Worm (Caenorhabditis elegans) whole organism, L4/young adult: Measurements from ENCODE around the gene mig-10.

Source experiments
- W03F9.2 ChIP-seq: fragments of 150-350 bp; optimal IDR thresholded peaks from 2 replicates; lab custom pipeline; 2014; ENCODE audit warnings: missing biosample characterization, missing genetic modification characterization
- dao-5 ChIP-seq: sonication (generic microtip); optimal IDR thresholded peaks from 2 replicates; lab custom pipeline; 2016; ENCODE audit warnings: missing genotype, missing genetic modification characterization, moderate library complexity, missing compliant biosample characterization
- him-1 ChIP-seq: sonication (generic microtip); optimal IDR thresholded peaks from 2 replicates; lab custom pipeline; 2016; ENCODE audit warnings: missing genotype, missing genetic modification reagents, missing genetic modification characterization, missing compliant biosample characterization

The mig-10 gene

DNA sequence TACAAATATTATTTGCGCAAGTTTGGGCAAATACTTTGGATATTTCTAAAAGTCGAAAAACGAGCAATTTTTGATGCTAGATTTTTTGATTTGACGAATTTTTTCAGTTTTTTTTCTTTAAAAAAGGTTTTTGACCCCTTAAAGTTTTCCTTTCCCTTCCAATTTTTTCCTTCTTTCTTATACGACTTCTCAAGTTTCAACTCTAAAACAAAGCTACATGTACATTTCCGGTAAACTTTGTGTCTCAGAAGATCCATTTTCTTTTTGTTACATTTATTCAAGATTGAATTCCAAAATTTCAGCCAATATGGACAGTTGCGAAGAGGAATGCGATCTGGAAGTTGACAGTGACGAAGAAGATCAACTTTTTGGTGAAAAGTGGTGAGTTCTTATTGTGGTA is at the start of gene mig-10:
Gene mig-10, plus strand, starts transcription at position 301 of the 400 bp plus-strand sequence.
- TF ChIP-seq dao-5 (tag; lab: Kevin White, UChicago), result no peak
- no peak for TF ChIP-seq W03F9.2
- no peak for TF ChIP-seq him-1

DNA sequence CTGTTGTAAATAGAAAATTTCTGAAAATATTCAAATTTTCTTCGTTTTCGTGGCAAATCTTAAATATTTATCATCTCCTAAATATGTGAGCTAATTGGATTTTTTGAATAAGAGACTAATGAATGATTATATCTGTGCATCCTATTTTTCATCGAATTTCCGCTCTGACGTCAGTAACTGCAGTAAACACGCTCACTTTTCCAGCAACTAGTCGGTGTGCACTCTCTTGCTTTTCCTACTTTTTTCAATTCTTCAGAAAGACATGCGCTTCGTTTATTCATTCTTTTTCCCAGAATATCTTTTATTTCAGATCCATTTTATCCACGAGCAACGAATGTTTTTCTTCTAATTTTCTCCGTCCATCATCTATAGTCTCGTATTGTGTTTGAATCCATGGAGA is 49.4 kb upstream of the mig-10 start:
- TF ChIP-seq him-1, result no peak
- no peak for TF ChIP-seq dao-5 (tag; lab: Kevin White, UChicago)
- TF ChIP-seq W03F9.2, result no peak

DNA sequence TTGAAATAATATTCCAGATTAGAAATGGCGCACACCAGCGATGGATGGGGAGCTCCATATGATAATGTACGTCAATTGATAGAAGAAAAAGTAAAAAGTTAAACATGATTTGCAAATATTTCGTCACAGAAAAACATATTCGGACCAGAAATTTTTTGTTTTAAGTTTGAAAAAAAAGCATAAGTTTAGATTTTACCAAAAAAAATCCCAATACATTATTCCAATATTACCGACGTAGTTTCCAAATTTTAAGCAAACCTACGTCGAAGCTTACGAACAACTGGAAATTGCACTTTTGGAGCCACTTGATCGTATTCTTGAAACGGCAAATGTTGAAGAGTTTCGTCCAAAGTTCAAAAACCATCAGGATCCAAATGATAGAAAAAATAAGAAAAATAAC is 46.3 kb upstream of the mig-10 start, which contains the start of gene henn-1:
Gene henn-1, plus strand, starts transcription at position 18 of the 400 bp plus-strand sequence.
- TF ChIP-seq W03F9.2 (no peak), dao-5 (tag; lab: Kevin White, UChicago) (no peak), him-1 (no peak)

DNA sequence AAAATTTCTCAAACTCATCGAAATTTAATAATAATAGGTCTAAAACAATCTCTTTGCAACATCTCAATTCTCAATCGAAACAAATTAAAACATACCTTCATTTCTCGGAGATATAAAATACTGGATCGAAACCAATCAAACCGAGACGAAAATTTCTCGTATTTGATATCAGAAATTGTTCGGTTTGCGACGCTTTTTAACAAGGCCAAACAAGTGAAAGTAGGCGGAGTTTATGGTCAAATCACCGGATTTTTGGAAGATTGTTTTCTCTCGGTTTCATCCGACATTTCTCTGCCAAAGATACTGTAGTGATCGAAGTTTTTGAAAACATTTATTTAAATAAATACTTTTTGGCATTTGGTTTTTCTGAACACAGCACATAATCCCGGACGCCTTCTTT is 43.5 kb upstream of the mig-10 start, which contains the start of gene C02F5.14:
Gene C02F5.14, minus strand, starts transcription at position 157 of the 400 bp plus-strand sequence.
- TF ChIP-seq him-1 (no peak), W03F9.2 (no peak), dao-5 (tag; lab: Kevin White, UChicago) (no peak)

DNA sequence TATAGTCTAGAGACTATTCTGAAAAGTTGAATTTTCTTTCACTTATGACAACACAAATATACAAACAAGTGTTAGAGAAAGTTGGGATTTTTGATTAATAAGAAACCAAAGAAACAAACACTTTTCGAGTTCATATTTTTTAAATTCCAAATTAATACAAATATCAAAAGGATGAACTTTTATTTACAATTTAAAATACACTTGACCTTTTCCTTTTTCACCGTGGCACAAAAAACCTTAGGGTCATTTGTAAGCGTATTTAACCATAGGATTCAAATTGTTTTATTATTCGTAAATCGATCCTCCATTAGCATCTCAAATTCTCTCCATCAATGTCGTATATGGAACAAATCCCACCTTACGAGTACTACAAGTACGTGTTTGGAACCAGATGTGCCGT is 43.0 kb upstream of the mig-10 start, which contains the start of gene C02F5.5:
Gene C02F5.5, plus strand, starts transcription at position 301 of the 400 bp plus-strand sequence.
- TF ChIP-seq him-1 (no peak), W03F9.2 (no peak), dao-5 (tag; lab: Kevin White, UChicago) (no peak)

DNA sequence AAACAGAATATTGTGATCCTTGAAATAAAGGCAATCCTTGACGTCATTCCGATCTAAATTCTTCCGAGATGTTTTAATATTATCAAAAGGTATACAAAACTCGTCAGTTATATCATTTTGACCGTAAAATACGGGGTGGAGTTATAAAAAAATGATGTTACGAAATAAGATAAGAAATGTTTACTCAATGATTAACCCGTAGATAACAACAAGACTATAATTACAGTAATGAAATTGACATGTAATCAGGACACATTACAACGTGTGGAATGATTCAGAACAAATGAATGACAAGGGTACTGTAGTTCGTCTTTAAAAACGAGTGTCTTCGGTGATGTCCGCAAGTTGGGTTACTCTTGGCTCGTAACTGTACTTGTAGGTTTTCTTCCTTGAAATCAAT is 41.1 kb upstream of the mig-10 start, which contains the start of gene tsp-2:
Gene tsp-2, minus strand, starts transcription at position 109 of the 400 bp plus-strand sequence.
- no peak for TF ChIP-seq dao-5 (tag; lab: Kevin White, UChicago)
- no peak for TF ChIP-seq W03F9.2
- TF ChIP-seq him-1, result no peak

DNA sequence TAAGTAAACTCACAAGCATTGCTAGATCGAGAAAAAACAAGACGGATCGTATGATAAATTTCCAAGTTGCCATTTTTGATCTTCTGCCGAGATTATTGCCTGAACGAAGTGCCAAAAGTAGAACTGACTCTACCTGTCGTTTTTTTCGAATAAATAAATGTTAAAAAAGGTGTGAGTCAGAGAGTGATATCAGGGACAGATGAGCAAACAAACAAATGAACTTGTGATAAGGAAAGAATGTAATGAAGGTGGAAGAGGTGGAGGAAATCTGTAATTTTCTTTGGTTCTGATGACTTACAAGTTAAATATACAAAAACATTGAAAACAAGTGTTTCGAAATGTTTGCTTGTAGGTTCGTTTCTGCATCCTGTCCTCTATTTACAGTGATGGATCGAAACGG is 39.6 kb upstream of the mig-10 start, which contains the start of gene tsp-1:
Gene tsp-1, minus strand, starts transcription at position 99 of the 400 bp plus-strand sequence.
- TF ChIP-seq dao-5 (tag; lab: Kevin White, UChicago) (no peak), W03F9.2 (no peak), him-1 (no peak)

DNA sequence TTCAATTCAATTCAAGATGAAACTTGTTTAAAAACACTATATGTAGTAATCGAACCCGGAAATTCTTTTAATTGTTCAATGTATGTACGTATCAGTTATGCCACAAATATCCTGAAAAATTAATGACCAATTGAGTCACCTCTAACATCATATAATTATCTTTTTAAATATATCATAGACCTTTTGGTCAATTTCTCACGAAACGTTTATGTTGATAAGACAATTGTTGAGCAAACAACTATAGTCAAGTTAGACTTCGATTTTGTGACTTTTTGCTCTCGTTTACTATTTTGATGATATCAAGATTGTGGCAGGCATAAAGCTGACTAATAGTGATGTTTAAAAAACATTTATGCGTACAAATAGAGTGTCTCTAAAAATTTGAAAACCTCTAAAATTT is 38.7 kb upstream of the mig-10 start:
- TF ChIP-seq dao-5 (tag; lab: Kevin White, UChicago), result no peak
- no peak for TF ChIP-seq him-1
- TF ChIP-seq W03F9.2, result no peak

DNA sequence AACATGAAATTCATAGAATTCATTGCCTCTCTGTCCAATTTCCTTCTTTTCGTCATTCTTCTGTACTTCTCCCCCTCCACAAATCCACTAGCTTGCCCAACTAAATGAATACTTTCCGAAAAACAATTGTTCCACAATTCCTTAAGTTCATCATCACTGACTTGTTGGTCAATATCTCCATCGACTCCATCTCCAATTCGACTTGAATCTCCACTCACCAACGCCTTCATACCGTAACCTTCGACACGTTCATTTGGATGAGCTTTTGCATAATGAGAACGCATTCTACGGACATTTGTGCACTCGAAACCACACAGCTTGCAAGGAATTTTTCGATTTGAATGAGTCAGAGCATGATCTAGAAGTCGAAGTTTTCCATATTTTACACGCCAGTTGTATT is 38.0 kb upstream of the mig-10 start:
- no peak for TF ChIP-seq dao-5 (tag; lab: Kevin White, UChicago)
- no peak for TF ChIP-seq him-1
- TF ChIP-seq W03F9.2, result no peak

DNA sequence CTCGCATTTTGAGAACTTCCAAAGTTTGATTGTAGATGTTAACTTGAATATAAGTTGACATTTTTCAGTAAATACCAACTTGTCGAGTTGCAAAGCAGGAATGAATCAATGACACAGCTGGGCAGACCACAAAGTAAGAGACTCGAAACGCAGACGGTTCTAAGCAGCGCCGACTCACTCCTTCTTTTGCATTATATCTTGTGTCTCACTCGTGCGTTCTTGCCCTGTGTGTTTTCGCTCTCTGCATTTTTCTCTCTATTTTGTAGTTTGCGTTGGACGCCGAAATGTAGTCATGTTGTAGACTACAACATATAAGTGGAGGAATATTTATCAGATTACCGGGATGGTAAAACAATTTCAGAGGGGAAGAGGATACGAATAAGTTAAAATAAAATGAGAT is 36.1 kb upstream of the mig-10 start, which contains the start of gene C02F5.12:
Gene C02F5.12, minus strand, starts transcription at position 221 of the 400 bp plus-strand sequence.
- TF ChIP-seq dao-5 (tag; lab: Kevin White, UChicago) (no peak), W03F9.2 (no peak), him-1 (no peak)

DNA sequence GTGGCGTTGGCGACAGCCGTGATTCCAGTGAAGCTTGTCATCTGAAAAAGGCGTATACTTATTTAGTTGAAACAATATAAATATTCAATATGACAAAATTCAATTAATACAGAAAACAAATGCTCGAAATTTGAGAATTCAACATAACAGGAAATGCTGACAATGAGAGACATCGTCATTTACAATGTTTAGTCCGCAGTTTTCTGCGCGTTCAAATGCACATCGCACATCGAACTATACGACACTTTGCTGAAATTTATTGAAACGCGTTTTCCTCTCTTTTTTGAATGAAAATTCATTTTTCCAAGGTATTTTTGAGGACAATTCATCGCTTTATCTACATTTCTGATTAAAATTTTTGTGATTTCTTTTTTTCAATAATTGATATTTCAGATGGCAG is 34.8 kb upstream of the mig-10 start, which contains the start of the genes pbs-6 and cids-1:
Gene pbs-6, minus strand, starts transcription at position 41 of the 400 bp plus-strand sequence.
Gene cids-1, plus strand, starts transcription at position 394 of the 400 bp plus-strand sequence.
- no peak for TF ChIP-seq dao-5 (tag; lab: Kevin White, UChicago)
- no peak for TF ChIP-seq him-1
- no peak for TF ChIP-seq W03F9.2

DNA sequence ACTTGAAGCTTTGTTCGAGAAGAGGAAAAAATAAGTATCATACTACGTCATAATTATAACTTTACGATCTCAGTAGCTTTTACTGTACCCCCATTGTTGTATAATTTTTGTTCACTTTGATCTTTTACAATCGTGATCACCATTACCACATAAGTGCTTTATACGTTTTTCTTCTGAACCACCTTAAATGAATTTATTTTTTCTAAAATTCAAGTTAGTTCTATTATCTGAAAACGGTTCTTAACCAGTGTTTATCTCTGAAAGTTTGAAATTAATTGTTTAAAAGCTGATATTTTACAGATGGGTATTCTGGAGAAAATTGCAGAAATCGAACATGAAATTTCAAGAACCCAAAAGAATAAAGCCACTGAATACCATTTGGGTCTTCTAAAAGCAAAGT is 33.3 kb upstream of the mig-10 start, which contains the start of gene C02F5.3:
Gene C02F5.3, plus strand, starts transcription at position 301 of the 400 bp plus-strand sequence.
- no peak for TF ChIP-seq dao-5 (tag; lab: Kevin White, UChicago)
- TF ChIP-seq W03F9.2, result no peak
- no peak for TF ChIP-seq him-1

DNA sequence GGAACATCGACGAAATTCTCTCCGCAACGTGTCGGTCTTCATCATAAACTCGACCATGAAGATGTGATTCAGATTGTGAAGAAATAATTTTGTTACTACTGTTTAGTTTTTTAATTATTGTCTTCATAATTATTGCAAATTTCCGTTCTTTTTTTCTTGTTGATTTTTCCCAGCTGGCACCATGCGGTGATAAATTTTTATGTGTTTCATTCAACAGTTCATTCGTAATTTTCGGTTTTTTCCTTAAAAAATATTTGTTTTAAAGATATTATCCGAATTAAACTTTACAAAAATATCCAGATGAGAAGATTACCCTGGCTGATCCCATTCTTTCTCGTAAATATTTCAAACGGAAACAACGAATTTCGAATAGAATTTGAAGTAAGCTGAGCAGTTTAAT is 31.9 kb upstream of the mig-10 start, which contains the start of gene C02F5.13:
Gene C02F5.13, plus strand, starts transcription at position 301 of the 400 bp plus-strand sequence.
- TF ChIP-seq dao-5 (tag; lab: Kevin White, UChicago), result no peak
- TF ChIP-seq him-1, result no peak
- no peak for TF ChIP-seq W03F9.2

DNA sequence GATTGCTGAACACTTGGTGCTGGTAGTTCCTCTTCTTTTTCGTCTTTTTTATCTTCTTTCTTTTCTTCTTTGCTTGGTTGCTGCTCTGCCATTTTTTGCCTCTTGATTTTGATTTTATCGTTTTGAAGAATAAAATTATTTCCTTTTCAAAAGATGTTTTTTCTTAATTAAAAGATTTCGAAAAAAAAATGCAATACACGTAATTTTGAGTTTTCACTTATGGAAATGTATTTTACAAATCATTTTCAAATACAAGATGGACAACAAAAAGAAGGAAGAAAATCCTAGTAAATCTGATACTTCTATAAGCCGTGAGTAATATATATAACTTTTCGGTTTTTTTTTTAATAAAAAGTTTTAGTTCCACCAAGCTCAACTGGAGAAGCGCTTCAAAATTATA is 29.5 kb upstream of the mig-10 start, which contains the start of the genes C02F5.10 and C02F5.2:
Gene C02F5.10, minus strand, starts transcription at position 101 of the 400 bp plus-strand sequence.
Gene C02F5.2, plus strand, starts transcription at position 239 of the 400 bp plus-strand sequence.
- TF ChIP-seq him-1, result no peak
- no peak for TF ChIP-seq dao-5 (tag; lab: Kevin White, UChicago)
- TF ChIP-seq W03F9.2, result no peak

DNA sequence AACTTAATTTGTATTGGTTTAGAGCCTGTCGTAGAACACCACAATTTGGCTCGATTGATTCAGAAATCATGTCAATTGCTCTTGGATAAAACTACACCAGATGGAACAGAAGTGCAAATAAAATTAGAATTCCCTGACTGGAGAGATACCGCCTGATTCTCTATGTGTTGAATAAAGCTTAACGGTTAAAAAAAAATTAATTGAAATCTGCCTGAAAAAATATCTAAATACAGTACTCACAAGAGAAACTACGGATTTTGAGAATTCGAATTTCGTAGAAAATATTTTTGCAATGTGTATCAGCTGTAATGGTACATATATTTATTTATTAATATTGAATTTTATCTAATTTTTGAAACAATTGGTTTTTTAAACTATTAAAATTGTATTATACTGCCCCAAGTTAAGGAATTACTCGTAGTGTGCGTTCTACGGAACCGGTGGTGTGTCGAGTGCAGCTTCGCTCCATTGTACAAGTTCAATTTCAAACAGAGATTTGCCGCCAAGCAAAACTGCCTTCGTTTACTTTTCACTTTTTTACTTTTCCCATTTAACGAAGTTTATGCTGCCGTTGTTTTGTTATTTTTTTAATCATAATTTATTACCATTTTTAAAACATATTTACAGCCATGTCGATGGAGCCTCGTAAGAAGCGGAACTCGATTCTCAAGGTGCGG is 28.8 kb upstream of the mig-10 start, which contains the start of gene knl-1:
Gene knl-1, plus strand, starts transcription at position 626 of the 677 bp plus-strand sequence.
- TF ChIP-seq him-1 (no peak), dao-5 (tag; lab: Kevin White, UChicago) (no peak), W03F9.2 (peak; percentile 50)
